Worm (Caenorhabditis elegans) whole organism, young adult: ENCODE results near the gene M163.11.
A peak's percentile ranks its signal among the peaks of the same experiment; 100 is the strongest.

Source experiments
- B0035.1 ChIP-seq: sonication (generic microtip); optimal IDR thresholded peaks from 2 replicates; lab custom pipeline; 2016; ENCODE audit warnings: missing genetic modification characterization, mild to moderate bottlenecking, missing compliant biosample characterization, missing genotype, missing genetic modification reagents
- B0336.3 ChIP-seq: fragments of 200-800 bp; sonication (Bioruptor generic); IDR thresholded peaks from 2 replicates; pipeline ENCODE4 v1.3.6; 2022; ENCODE audit warnings: missing genetic modification characterization, missing compliant biosample characterization
- F10E7.11 ChIP-seq: sonication (generic microtip); optimal IDR thresholded peaks from 2 replicates; lab custom pipeline; 2017; ENCODE audit warnings: mild to moderate bottlenecking, missing genetic modification characterization, moderate library complexity, missing compliant biosample characterization
- F22D6.2 ChIP-seq: sonication (generic microtip); optimal IDR thresholded peaks from 2 replicates; lab custom pipeline; 2016; ENCODE audit warnings: mild to moderate bottlenecking, missing genetic modification characterization, missing compliant biosample characterization
- F37B4.10 ChIP-seq: fragments of 200-800 bp; sonication (Bioruptor generic); IDR thresholded peaks from 2 replicates; pipeline ENCODE4 v1.3.6; 2022; ENCODE audit warnings: missing genetic modification characterization, missing compliant biosample characterization
- F49E8.2 ChIP-seq: sonication (generic microtip); optimal IDR thresholded peaks from 3 replicates; lab custom pipeline; 2017; ENCODE audit warnings: missing genetic modification characterization, mild to moderate bottlenecking, missing compliant biosample characterization, antibody characterized with exemption, moderate library complexity; ENCODE audit not compliant: insufficient read depth
- F57A8.1 ChIP-seq: fragments of 200-800 bp; sonication (Bioruptor generic); optimal IDR thresholded peaks from 2 replicates; lab custom pipeline; 2018; ENCODE audit warnings: mild to moderate bottlenecking, missing genetic modification characterization, moderate library complexity, missing compliant biosample characterization
- Y56A3A.18 ChIP-seq: fragments of 200-800 bp; sonication (Bioruptor generic); IDR thresholded peaks from 2 replicates; pipeline ENCODE4 v1.3.6; 2022; ENCODE audit warnings: missing genetic modification reagents, missing genetic modification characterization, missing compliant biosample characterization
- Y79H2A.3 ChIP-seq: fragments of 200-800 bp; sonication (Bioruptor generic); conservative IDR thresholded peaks from 2 replicates; pipeline ENCODE4 v1.3.6; 2022; ENCODE audit warnings: missing genetic modification reagents, missing genetic modification characterization, missing compliant biosample characterization
- ZK185.1 ChIP-seq: sonication (generic microtip); optimal IDR thresholded peaks from 2 replicates; lab custom pipeline; 2016; ENCODE audit warnings: mild to moderate bottlenecking, missing genetic modification characterization, missing compliant biosample characterization; ENCODE audit not compliant: poor library complexity, severe bottlenecking
- attf-5 ChIP-seq: fragments of 200-800 bp; sonication (Bioruptor generic); optimal IDR thresholded peaks from 2 replicates; lab custom pipeline; 2018; ENCODE audit warnings: mild to moderate bottlenecking, missing genetic modification characterization, missing compliant biosample characterization
- bed-1 ChIP-seq: fragments of 200-800 bp; sonication (Bioruptor generic); IDR thresholded peaks from 2 replicates; pipeline ENCODE4 v1.3.6; 2022; ENCODE audit warnings: missing genetic modification reagents, missing genetic modification characterization, missing compliant biosample characterization
- cebp-2 ChIP-seq: fragments of 200-800 bp; sonication (Bioruptor generic); IDR thresholded peaks from 2 replicates; pipeline ENCODE4 v1.3.6; 2022; ENCODE audit warnings: missing genetic modification characterization, missing compliant biosample characterization
- ceh-27 ChIP-seq: fragments of 200-800 bp; sonication (Bioruptor generic); optimal IDR thresholded peaks from 2 replicates; lab custom pipeline; 2018; ENCODE audit warnings: mild to moderate bottlenecking, missing genetic modification characterization, moderate library complexity, missing compliant biosample characterization
- ceh-58 ChIP-seq: fragments of 200-800 bp; sonication (Bioruptor generic); IDR thresholded peaks from 2 replicates; pipeline ENCODE4 v1.3.6; 2022; ENCODE audit warnings: missing genetic modification characterization, missing compliant biosample characterization
- chd-7 ChIP-seq: sonication (generic microtip); optimal IDR thresholded peaks from 2 replicates; lab custom pipeline; 2016; ENCODE audit warnings: mild to moderate bottlenecking, missing genetic modification characterization, moderate library complexity, missing compliant biosample characterization
- die-1 ChIP-seq: sonication (generic microtip); optimal IDR thresholded peaks from 2 replicates; lab custom pipeline; 2016; ENCODE audit warnings: missing genotype, mild to moderate bottlenecking, missing genetic modification characterization, missing compliant biosample characterization
- efl-1 ChIP-seq: fragments of 150-350 bp; optimal IDR thresholded peaks from 2 replicates; lab custom pipeline; 2014; ENCODE audit warnings: missing biosample characterization, missing genetic modification reagents, missing genetic modification characterization
- egl-18 ChIP-seq: fragments of 200-800 bp; sonication (Bioruptor generic); IDR thresholded peaks from 2 replicates; pipeline ENCODE4 v1.3.6; 2022; ENCODE audit warnings: missing genetic modification reagents, missing genetic modification characterization, missing compliant biosample characterization
- egl-44 ChIP-seq: fragments of 200-800 bp; sonication (Bioruptor generic); IDR thresholded peaks from 2 replicates; pipeline ENCODE4 v1.3.6; 2022; ENCODE audit warnings: missing genetic modification reagents, missing genetic modification characterization, missing compliant biosample characterization
- fkh-3 ChIP-seq: sonication (generic microtip); optimal IDR thresholded peaks from 2 replicates; lab custom pipeline; 2016; ENCODE audit warnings: mild to moderate bottlenecking, missing genetic modification characterization, missing compliant biosample characterization
- hlh-26 ChIP-seq: fragments of 200-800 bp; sonication (Bioruptor generic); conservative IDR thresholded peaks from 2 replicates; pipeline ENCODE4 v1.3.6; 2022; ENCODE audit warnings: missing genetic modification reagents, missing genetic modification characterization, missing compliant biosample characterization
- hmg-1.2 ChIP-seq: fragments of 200-800 bp; sonication (Bioruptor generic); IDR thresholded peaks from 2 replicates; pipeline ENCODE4 v1.3.6; 2022; ENCODE audit warnings: missing genetic modification reagents, missing genetic modification characterization, missing compliant biosample characterization
- hmg-20 ChIP-seq: fragments of 200-800 bp; sonication (Bioruptor generic); IDR thresholded peaks from 2 replicates; pipeline ENCODE4 v1.3.6; 2022; ENCODE audit warnings: missing genetic modification reagents, missing genetic modification characterization, missing compliant biosample characterization
- hrde-1 ChIP-seq: sonication (generic microtip); optimal IDR thresholded peaks from 2 replicates; lab custom pipeline; 2016; ENCODE audit warnings: missing genetic modification characterization, mild to moderate bottlenecking, missing compliant biosample characterization, moderate library complexity, missing genotype, missing genetic modification reagents, borderline replicate concordance
- hsf-1 ChIP-seq: fragments of 200-800 bp; sonication (Bioruptor generic); IDR thresholded peaks from 2 replicates; pipeline ENCODE4 v1.3.6; 2022; ENCODE audit warnings: missing genetic modification reagents, missing genetic modification characterization, missing compliant biosample characterization
- lin-35 ChIP-seq, 3 experiments: fragments of 150-350 bp in 2 of 3; sonication (generic microtip) in 1 of 3; optimal IDR thresholded peaks; 2 replicates each; lab custom pipeline; 2014 to 2018; ENCODE audit warnings: missing biosample characterization in 3 of 3, missing genetic modification characterization in 3 of 3, missing genetic modification reagents in 3 of 3
- madf-3 ChIP-seq: fragments of 200-800 bp; sonication (Bioruptor generic); IDR thresholded peaks from 2 replicates; pipeline ENCODE4 v1.3.6; 2022; ENCODE audit warnings: missing genetic modification reagents, missing genetic modification characterization, missing compliant biosample characterization
- mcd-1 ChIP-seq: fragments of 200-800 bp; sonication (Bioruptor generic); IDR thresholded peaks from 2 replicates; pipeline ENCODE4 v1.3.6; 2022; ENCODE audit warnings: missing genetic modification reagents, missing genetic modification characterization, missing compliant biosample characterization
- mxl-1 ChIP-seq: sonication (generic microtip); optimal IDR thresholded peaks from 2 replicates; lab custom pipeline; 2016; ENCODE audit warnings: missing genetic modification characterization, missing compliant biosample characterization
- nfya-1 ChIP-seq: sonication (generic microtip); optimal IDR thresholded peaks from 2 replicates; lab custom pipeline; 2017; ENCODE audit warnings: antibody characterized with exemption, missing compliant biosample characterization, missing genetic modification characterization, borderline replicate concordance; ENCODE audit not compliant: insufficient read depth
- nhr-80 ChIP-seq: sonication (generic microtip); optimal IDR thresholded peaks from 2 replicates; lab custom pipeline; 2016; ENCODE audit warnings: missing genetic modification characterization, missing compliant biosample characterization
- nhr-90 ChIP-seq: sonication (generic microtip); optimal IDR thresholded peaks from 2 replicates; lab custom pipeline; 2016; ENCODE audit warnings: missing genotype, mild to moderate bottlenecking, missing genetic modification characterization, missing compliant biosample characterization
- pbrm-1 ChIP-seq: fragments of 200-800 bp; sonication (Bioruptor generic); IDR thresholded peaks from 2 replicates; pipeline ENCODE4 v1.3.6; 2022; ENCODE audit warnings: missing genetic modification reagents, missing genetic modification characterization, missing compliant biosample characterization
- pha-4 ChIP-seq: fragments of 150-350 bp; sonication (generic microtip); optimal IDR thresholded peaks from 2 replicates; lab custom pipeline; 2014; ENCODE audit warnings: missing biosample characterization, missing genetic modification reagents, missing genetic modification characterization
- rec-8 ChIP-seq, 2 experiments: sonication (generic microtip); optimal IDR thresholded peaks; 2 replicates each; lab custom pipeline; 2016; ENCODE audit warnings: mild to moderate bottlenecking in 2 of 2, missing genetic modification characterization in 2 of 2, missing genetic modification reagents in 2 of 2, missing genotype in 2 of 2, missing biosample characterization in 1 of 2, missing compliant biosample characterization in 1 of 2, moderate library complexity in 1 of 2
- sdz-38 ChIP-seq: sonication (generic microtip); optimal IDR thresholded peaks from 2 replicates; lab custom pipeline; 2016; ENCODE audit warnings: missing genotype, missing genetic modification characterization, missing compliant biosample characterization
- sea-2 ChIP-seq: fragments of 200-800 bp; sonication (Bioruptor generic); IDR thresholded peaks from 2 replicates; pipeline ENCODE4 v1.3.6; 2022; ENCODE audit warnings: missing genetic modification characterization, missing compliant biosample characterization
- snpc-1.3 ChIP-seq: sonication (generic microtip); optimal IDR thresholded peaks from 2 replicates; lab custom pipeline; 2017; ENCODE audit warnings: missing genetic modification characterization, mild to moderate bottlenecking, missing compliant biosample characterization, antibody characterized with exemption, moderate library complexity, missing genotype, missing genetic modification reagents; ENCODE audit not compliant: insufficient read depth
- somi-1 ChIP-seq: fragments of 200-800 bp; sonication (Bioruptor generic); optimal IDR thresholded peaks from 2 replicates; lab custom pipeline; 2018; ENCODE audit warnings: mild to moderate bottlenecking, missing genetic modification characterization, missing compliant biosample characterization
- tbp1 ChIP-seq: fragments of 200-800 bp; sonication (Bioruptor generic); optimal IDR thresholded peaks from 2 replicates; lab custom pipeline; 2018; ENCODE audit warnings: mild to moderate bottlenecking, missing genetic modification characterization, missing compliant biosample characterization
- tbx-9 ChIP-seq: sonication (generic microtip); optimal IDR thresholded peaks from 2 replicates; lab custom pipeline; 2016; ENCODE audit warnings: borderline replicate concordance, missing genetic modification characterization, inconsistent platforms, missing compliant biosample characterization
- tlf-1 ChIP-seq: fragments of 200-800 bp; sonication (Bioruptor generic); optimal IDR thresholded peaks from 2 replicates; lab custom pipeline; 2018; ENCODE audit warnings: mild to moderate bottlenecking, missing genetic modification characterization, missing compliant biosample characterization
- unc-130 ChIP-seq: sonication (generic microtip); optimal IDR thresholded peaks from 2 replicates; lab custom pipeline; 2016; ENCODE audit warnings: missing genetic modification reagents, missing genetic modification characterization, missing compliant biosample characterization
- xnd-1 ChIP-seq: sonication (generic microtip); optimal IDR thresholded peaks from 2 replicates; lab custom pipeline; 2016; ENCODE audit warnings: missing genotype, missing genetic modification reagents, missing genetic modification characterization, missing compliant biosample characterization
- ztf-22 ChIP-seq: fragments of 200-800 bp; sonication (Bioruptor generic); optimal IDR thresholded peaks from 2 replicates; lab custom pipeline; 2018; ENCODE audit warnings: mild to moderate bottlenecking, missing genetic modification characterization, moderate library complexity, missing compliant biosample characterization
- ztf-3 ChIP-seq: fragments of 200-800 bp; sonication (Bioruptor generic); optimal IDR thresholded peaks from 2 replicates; lab custom pipeline; 2018; ENCODE audit warnings: mild to moderate bottlenecking, missing genetic modification characterization, missing compliant biosample characterization

Gene M163.11

DNA sequence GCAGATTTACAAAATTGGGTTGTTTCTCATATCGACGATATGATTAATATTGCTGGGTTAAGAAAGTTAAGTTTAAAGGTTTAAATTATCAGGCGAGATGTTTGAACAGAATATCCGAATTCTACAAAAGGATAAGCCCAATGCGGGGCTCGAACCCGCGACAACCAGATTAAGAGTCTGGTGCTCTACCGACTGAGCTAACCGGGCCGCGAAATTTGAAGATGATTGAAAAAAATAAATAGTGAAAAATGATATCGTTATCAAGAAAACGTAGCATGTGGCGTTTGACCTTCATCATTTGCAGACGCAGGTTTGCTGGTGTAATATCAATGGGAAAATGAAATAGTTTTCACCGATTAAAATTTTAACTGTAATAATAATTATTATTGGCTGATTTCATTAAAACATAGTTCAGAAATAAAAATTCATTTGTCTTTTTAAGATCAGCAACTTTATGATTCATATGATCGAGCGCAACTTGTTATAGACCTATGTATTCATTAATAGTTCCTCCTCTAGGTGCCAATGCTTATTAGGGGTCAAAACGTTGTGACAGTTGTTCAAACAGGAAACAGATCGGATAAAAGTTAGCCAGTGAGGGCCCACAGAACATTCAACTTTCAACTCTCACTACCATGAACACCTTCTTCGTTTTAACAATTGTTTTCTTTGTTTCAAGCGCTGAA lies at the start of gene M163.11 (continued):
- TF ChIP-seq somi-1 (GFP tag; lab: Kevin White, UChicago) (no peak), tbx-9 (tag; lab: Kevin White, UChicago) (no peak), hmg-20 (GFP tag; lab: Robert Waterston, UW) (peak; percentile 67; the same call in 1 of the 2 replicates), ceh-58 (GFP tag; lab: Robert Waterston, UW) (no peak), Y79H2A.3 (GFP tag; lab: Robert Waterston, UW) (no peak), tbp1 (peak; percentile 91), lin-35 (GFP tag; optimal IDR thresholded peaks at IDR 0.05; lab: Kevin White, UChicago) (peak in 1 of 3 experiments; percentile 62), nfya-1 (tag; lab: Kevin White, UChicago) (no peak), hrde-1 (tag; lab: Kevin White, UChicago) (no peak), attf-5 (GFP tag; lab: Kevin White, UChicago) (peak; percentile 7), fkh-3 (tag; lab: Kevin White, UChicago) (no peak), rec-8 (tag; optimal IDR thresholded peaks at IDR 0.05; lab: Kevin White, UChicago) (peak; percentile 55 to 57), hsf-1 (GFP tag; lab: Robert Waterston, UW) (no peak), F57A8.1 (no peak), chd-7 (tag; lab: Kevin White, UChicago) (peak; percentile 61), snpc-1.3 (tag; lab: Kevin White, UChicago) (peak; percentile 63), F10E7.11 (tag; lab: Kevin White, UChicago) (no peak), pbrm-1 (GFP tag; lab: Robert Waterston, UW) (peak; percentile 76), die-1 (peak; percentile 92), ceh-27 (no peak), hlh-26 (GFP tag; lab: Robert Waterston, UW) (no peak), sdz-38 (tag; lab: Kevin White, UChicago) (no peak), unc-130 (GFP tag; lab: Kevin White, UChicago) (no peak), tlf-1 (GFP tag; lab: Kevin White, UChicago) (peak; percentile 15), efl-1 (GFP tag; lab: Kevin White, UChicago) (no peak), pha-4 (tag; lab: Kevin White, UChicago) (no peak), xnd-1 (tag; lab: Kevin White, UChicago) (no peak), hmg-1.2 (GFP tag; lab: Robert Waterston, UW) (peak; percentile 69), mxl-1 (tag; lab: Kevin White, UChicago) (peak; percentile 57), F22D6.2 (tag; lab: Kevin White, UChicago) (no peak), nhr-80 (tag; lab: Kevin White, UChicago) (peak; percentile 8), ZK185.1 (peak; percentile 87), egl-44 (0 out of 2 replicates have a peak, but pooled peaks have one; percentile 46), egl-18 (GFP tag; lab: Robert Waterston, UW) (no peak), ztf-3 (GFP tag; lab: Kevin White, UChicago) (no peak), mcd-1 (GFP tag; lab: Robert Waterston, UW) (no peak), Y56A3A.18 (GFP tag; lab: Robert Waterston, UW) (peak; percentile 65), cebp-2 (0 out of 2 replicates have a peak, but pooled peaks have one; percentile 77), sea-2 (GFP tag; lab: Robert Waterston, UW) (no peak), bed-1 (GFP tag; lab: Robert Waterston, UW) (no peak), F49E8.2 (tag; lab: Kevin White, UChicago) (peak; percentile 40), nhr-90 (tag; lab: Kevin White, UChicago) (peak; percentile 86), ztf-22 (no peak), B0035.1 (tag; lab: Kevin White, UChicago) (peak; percentile 43), B0336.3 (GFP tag; lab: Robert Waterston, UW) (no peak), madf-3 (peak; percentile 80; the same call in 1 of the 2 replicates), F37B4.10 (GFP tag; lab: Robert Waterston, UW) (no peak)
